Worm (Caenorhabditis elegans) whole organism, L1 larva: ENCODE results near the gene cyp-13A4.

Experiments used
- F16B12.6 ChIP-seq: fragments of 150-350 bp; optimal IDR thresholded peaks from 2 replicates; lab custom pipeline; 2014; ENCODE audit warnings: missing biosample characterization, missing genetic modification characterization
- aha-1 ChIP-seq: fragments of 150-350 bp; optimal IDR thresholded peaks from 2 replicates; lab custom pipeline; 2014; ENCODE audit warnings: missing biosample characterization, missing genetic modification characterization
- alr-1 ChIP-seq: fragments of 200-800 bp; sonication (Bioruptor generic); optimal IDR thresholded peaks from 2 replicates; lab custom pipeline; 2018; ENCODE audit warnings: borderline replicate concordance, mild to moderate bottlenecking, missing genetic modification characterization, missing compliant biosample characterization
- aly-2 ChIP-seq: fragments of 150-350 bp; optimal IDR thresholded peaks from 2 replicates; lab custom pipeline; 2014; ENCODE audit warnings: missing biosample characterization, missing genetic modification characterization
- ceh-8 ChIP-seq: fragments of 200-800 bp; sonication (Bioruptor generic); optimal IDR thresholded peaks from 2 replicates; lab custom pipeline; 2018; ENCODE audit warnings: mild to moderate bottlenecking, missing genetic modification characterization, moderate library complexity, missing compliant biosample characterization
- ceh-88 ChIP-seq: fragments of 200-800 bp; sonication (Bioruptor generic); IDR thresholded peaks from 2 replicates; pipeline ENCODE4 v1.3.6; 2022; ENCODE audit warnings: missing genetic modification characterization, missing compliant biosample characterization
- ces-1 ChIP-seq: fragments of 150-350 bp; optimal IDR thresholded peaks from 2 replicates; lab custom pipeline; 2014; ENCODE audit warnings: missing biosample characterization, missing genetic modification reagents, missing genetic modification characterization
- dsc-1 ChIP-seq: sonication (generic microtip); optimal IDR thresholded peaks from 2 replicates; lab custom pipeline; 2016; ENCODE audit warnings: mild to moderate bottlenecking, missing genetic modification characterization, missing compliant biosample characterization
- efl-1 ChIP-seq, 4 experiments: fragments of 150-350 bp; optimal IDR thresholded peaks in 3 of 4; peaks in 1 of 4; 1 replicate in 1 of 4; 2 replicates in 3 of 4; lab custom pipeline; 2014; ENCODE audit warnings: missing biosample characterization in 2 of 4, missing genetic modification characterization in 2 of 4, missing genetic modification reagents in 2 of 4
- efl-3 ChIP-seq: fragments of 200-800 bp; sonication (Bioruptor generic); optimal IDR thresholded peaks from 2 replicates; lab custom pipeline; 2018; ENCODE audit warnings: mild to moderate bottlenecking, missing genetic modification characterization, missing compliant biosample characterization
- egl-13 ChIP-seq: sonication (generic microtip); optimal IDR thresholded peaks from 2 replicates; lab custom pipeline; 2016; ENCODE audit warnings: missing genotype, missing genetic modification reagents, missing genetic modification characterization, missing compliant biosample characterization
- elt-2 ChIP-seq: sonication (generic microtip); optimal IDR thresholded peaks from 2 replicates; lab custom pipeline; 2016; ENCODE audit warnings: missing genetic modification characterization, mild to moderate bottlenecking, inconsistent platforms, missing compliant biosample characterization, missing genetic modification reagents
- elt-3 ChIP-seq, 6 experiments: fragments of 150-350 bp in 1 of 6; sonication (generic microtip); optimal IDR thresholded peaks; 2 replicates each; lab custom pipeline; 2017 to 2018; ENCODE audit warnings: missing biosample characterization in 6 of 6, missing genetic modification characterization in 6 of 6, inconsistent platforms in 1 of 6
- ets-5 ChIP-seq: fragments of 200-800 bp; sonication (Bioruptor generic); IDR thresholded peaks from 2 replicates; pipeline ENCODE4 v1.3.6; 2022; ENCODE audit warnings: missing genetic modification characterization, missing compliant biosample characterization
- fkh-10 ChIP-seq: sonication (generic microtip); optimal IDR thresholded peaks from 2 replicates; lab custom pipeline; 2017; ENCODE audit warnings: missing biosample characterization, missing genetic modification reagents, missing genetic modification characterization
- fos-1 ChIP-seq: fragments of 150-350 bp; optimal IDR thresholded peaks from 2 replicates; lab custom pipeline; 2014; ENCODE audit warnings: missing biosample characterization, missing genetic modification characterization
- hlh-17 ChIP-seq: fragments of 200-800 bp; sonication (Bioruptor generic); optimal IDR thresholded peaks from 2 replicates; lab custom pipeline; 2018; ENCODE audit warnings: missing genetic modification characterization, mild to moderate bottlenecking, missing compliant biosample characterization, moderate library complexity, borderline replicate concordance
- hlh-4 ChIP-seq: sonication (generic microtip); optimal IDR thresholded peaks from 2 replicates; lab custom pipeline; 2016; ENCODE audit warnings: mild to moderate bottlenecking, missing genetic modification characterization, missing compliant biosample characterization
- irx-1 ChIP-seq: sonication (generic microtip); optimal IDR thresholded peaks from 2 replicates; lab custom pipeline; 2016; ENCODE audit warnings: missing genetic modification characterization, missing compliant biosample characterization
- jun-1 ChIP-seq: fragments of 150-350 bp; optimal IDR thresholded peaks from 2 replicates; lab custom pipeline; 2014; ENCODE audit warnings: missing biosample characterization, missing genetic modification reagents, missing genetic modification characterization
- lin-13 ChIP-seq: fragments of 150-350 bp; optimal IDR thresholded peaks from 2 replicates; lab custom pipeline; 2014; ENCODE audit warnings: missing biosample characterization, missing genetic modification reagents, missing genetic modification characterization
- lin-14 ChIP-seq: fragments of 200-800 bp; sonication (Bioruptor generic); optimal IDR thresholded peaks from 2 replicates; lab custom pipeline; 2018; ENCODE audit warnings: mild to moderate bottlenecking, missing genetic modification characterization, moderate library complexity, missing compliant biosample characterization
- lin-15B ChIP-seq: fragments of 150-350 bp; sonication (generic microtip); optimal IDR thresholded peaks from 3 replicates; lab custom pipeline; 2014; ENCODE audit warnings: missing biosample characterization, missing genetic modification characterization
- lin-35 ChIP-seq, 2 experiments: fragments of 150-350 bp; optimal IDR thresholded peaks; 2 replicates each; lab custom pipeline; 2014; ENCODE audit warnings: missing biosample characterization in 2 of 2, missing genetic modification characterization in 2 of 2, missing genetic modification reagents in 2 of 2
- mdl-1 ChIP-seq, 2 experiments: fragments of 150-350 bp; optimal IDR thresholded peaks; 2 replicates each; lab custom pipeline; 2014 to 2017; ENCODE audit warnings: missing biosample characterization in 2 of 2, missing genetic modification characterization in 2 of 2, inconsistent platforms in 1 of 2
- mef-2 ChIP-seq: fragments of 150-350 bp; optimal IDR thresholded peaks from 2 replicates; lab custom pipeline; 2014; ENCODE audit warnings: missing biosample characterization, missing genetic modification characterization
- nhr-11 ChIP-seq: fragments of 150-350 bp; optimal IDR thresholded peaks from 2 replicates; lab custom pipeline; 2014; ENCODE audit warnings: missing biosample characterization, missing genetic modification characterization
- nhr-47 ChIP-seq: sonication (generic microtip); optimal IDR thresholded peaks from 2 replicates; lab custom pipeline; 2016; ENCODE audit warnings: mild to moderate bottlenecking, missing genetic modification characterization, moderate library complexity, missing compliant biosample characterization
- nhr-71 ChIP-seq: sonication (generic microtip); optimal IDR thresholded peaks from 2 replicates; lab custom pipeline; 2016; ENCODE audit warnings: mild to moderate bottlenecking, missing genetic modification characterization, moderate library complexity, missing compliant biosample characterization
- nhr-76 ChIP-seq: sonication (generic microtip); optimal IDR thresholded peaks from 2 replicates; lab custom pipeline; 2017; ENCODE audit warnings: missing biosample characterization, missing genetic modification characterization
- nhr-85 ChIP-seq: sonication (generic microtip); peaks from one replicate; lab custom pipeline; 2016; ENCODE audit warnings: missing genetic modification characterization, inconsistent platforms, missing compliant biosample characterization
- nhr-90 ChIP-seq: sonication (generic microtip); optimal IDR thresholded peaks from 2 replicates; lab custom pipeline; 2016; ENCODE audit warnings: mild to moderate bottlenecking, missing genetic modification characterization, missing compliant biosample characterization; ENCODE audit not compliant: poor library complexity
- pag-3 ChIP-seq: sonication (generic microtip); optimal IDR thresholded peaks from 2 replicates; lab custom pipeline; 2017; ENCODE audit warnings: missing genetic modification characterization, mild to moderate bottlenecking, missing compliant biosample characterization, antibody characterized with exemption, borderline replicate concordance; ENCODE audit not compliant: insufficient read depth
- skn-1 ChIP-seq: fragments of 150-350 bp; optimal IDR thresholded peaks from 2 replicates; lab custom pipeline; 2014; ENCODE audit warnings: missing biosample characterization, missing genetic modification characterization
- swsn-7 ChIP-seq: sonication (generic microtip); optimal IDR thresholded peaks from 2 replicates; lab custom pipeline; 2016; ENCODE audit warnings: missing genetic modification characterization, missing compliant biosample characterization
- unc-130 ChIP-seq: fragments of 150-350 bp; optimal IDR thresholded peaks from 2 replicates; lab custom pipeline; 2017; ENCODE audit warnings: missing biosample characterization, missing genetic modification characterization, inconsistent platforms
- unc-30 ChIP-seq: sonication (generic microtip); optimal IDR thresholded peaks from 2 replicates; lab custom pipeline; 2017; ENCODE audit warnings: missing biosample characterization, missing genetic modification characterization
- unc-86 ChIP-seq: sonication (generic microtip); optimal IDR thresholded peaks from 2 replicates; lab custom pipeline; 2016; ENCODE audit warnings: missing genetic modification characterization, missing compliant biosample characterization
- xbp-1 ChIP-seq: sonication (generic microtip); optimal IDR thresholded peaks from 2 replicates; lab custom pipeline; 2016; ENCODE audit warnings: missing genetic modification characterization, missing compliant biosample characterization
- zag-1 ChIP-seq: fragments of 150-350 bp; optimal IDR thresholded peaks from 2 replicates; lab custom pipeline; 2014; ENCODE audit warnings: missing biosample characterization, missing genetic modification characterization
- zip-4 ChIP-seq: fragments of 200-800 bp; sonication (Bioruptor generic); optimal IDR thresholded peaks from 2 replicates; lab custom pipeline; 2018; ENCODE audit warnings: mild to moderate bottlenecking, missing genetic modification characterization, moderate library complexity, missing compliant biosample characterization
- ztf-11 ChIP-seq, 2 experiments: sonication (generic microtip); optimal IDR thresholded peaks; 2 replicates each; lab custom pipeline; 2016 to 2017; ENCODE audit warnings: missing genetic modification characterization in 2 of 2, missing biosample characterization in 1 of 2, missing compliant biosample characterization in 1 of 2

The cyp-13A4 gene

DNA sequence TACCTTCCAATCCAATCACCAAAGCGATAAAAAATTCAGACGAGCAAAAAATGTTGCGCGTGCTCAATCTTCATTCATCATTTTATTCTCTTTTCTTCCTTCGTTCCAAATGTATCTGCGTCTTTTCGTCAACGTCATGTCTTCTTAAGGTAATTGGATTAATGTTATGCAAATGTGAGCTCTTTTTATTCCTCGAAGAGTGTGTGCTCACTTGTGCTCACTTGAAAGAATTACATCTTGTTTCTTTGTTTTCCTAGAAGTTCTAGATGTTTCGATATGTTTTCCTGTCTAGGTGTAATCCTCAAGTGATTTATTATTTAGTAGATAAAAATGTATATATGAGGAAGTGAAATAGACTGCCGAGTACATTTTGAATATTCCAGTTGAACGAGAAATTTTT is 42.1 kb downstream of the cyp-13A4 start:
- TF ChIP-seq lin-13 (no peak), F16B12.6 (no peak), nhr-71 (tag; lab: Kevin White, UChicago) (peak; percentile 35), lin-14 (peak; percentile 41), mdl-1 (tag; optimal IDR thresholded peaks at IDR 0.05; lab: Kevin White, UChicago) (no peak), hlh-17 (no peak), alr-1 (tag; lab: Kevin White, UChicago) (no peak), ets-5 (GFP tag; lab: Robert Waterston, UW) (no peak), elt-3 (tag; optimal IDR thresholded peaks at IDR 0.05; lab: Kevin White, UChicago) (no peak), ceh-88 (GFP tag; lab: Robert Waterston, UW) (no peak), jun-1 (tag; lab: Kevin White, UChicago) (no peak), lin-15B (tag; lab: Kevin White, UChicago) (no peak), aly-2 (tag; lab: Kevin White, UChicago) (no peak), nhr-85 (tag; lab: Kevin White, UChicago) (no peak), fkh-10 (GFP tag; lab: Kevin White, UChicago) (no peak), zip-4 (no peak), mef-2 (tag; lab: Kevin White, UChicago) (no peak), ceh-8 (no peak), unc-30 (no peak), skn-1 (tag; lab: Kevin White, UChicago) (no peak), efl-3 (GFP tag; lab: Kevin White, UChicago) (no peak), nhr-47 (peak; percentile 11), efl-1 (optimal IDR thresholded peaks at IDR 0.05; lab: Kevin White, UChicago) (no peak), efl-1 (GFP tag; optimal IDR thresholded peaks at IDR 0.05 in 1 of 2; lab: Kevin White, UChicago) (no peak), pag-3 (tag; lab: Kevin White, UChicago) (no peak), unc-86 (tag; lab: Kevin White, UChicago) (peak; percentile 64), xbp-1 (tag; lab: Kevin White, UChicago) (no peak), hlh-4 (no peak), irx-1 (tag; lab: Kevin White, UChicago) (no peak), lin-35 (GFP tag; optimal IDR thresholded peaks at IDR 0.05; lab: Kevin White, UChicago) (no peak), zag-1 (tag; lab: Kevin White, UChicago) (no peak), nhr-76 (tag; lab: Kevin White, UChicago) (no peak), unc-130 (no peak), swsn-7 (tag; lab: Kevin White, UChicago) (no peak), nhr-90 (no peak), egl-13 (tag; lab: Kevin White, UChicago) (peak; percentile 19), dsc-1 (tag; lab: Kevin White, UChicago) (peak; percentile 92), ces-1 (GFP tag; lab: Kevin White, UChicago) (no peak), ztf-11 (tag; optimal IDR thresholded peaks at IDR 0.05; lab: Kevin White, UChicago) (no peak), fos-1 (no peak), nhr-11 (tag; lab: Kevin White, UChicago) (no peak)

DNA sequence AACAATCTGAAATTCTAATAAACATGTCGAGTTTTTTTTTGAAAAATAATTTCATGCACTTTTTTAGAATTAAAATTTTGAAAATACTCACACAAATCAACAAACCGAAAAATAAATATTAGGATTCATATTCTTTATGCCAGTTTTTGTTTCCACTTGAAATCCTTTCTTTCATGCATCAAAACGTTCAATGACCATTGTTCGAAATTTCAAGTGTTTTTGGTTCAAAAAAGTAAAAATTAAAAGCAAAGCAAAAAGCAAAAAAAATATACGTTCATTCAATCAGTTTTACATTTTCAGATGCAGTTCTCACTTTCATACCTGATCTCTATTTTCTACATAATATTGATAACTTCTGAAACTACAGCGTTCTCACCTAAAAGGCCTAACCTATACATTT is 43.8 kb downstream of the cyp-13A4 start, which contains the start of gene ZK1321.1:
Gene ZK1321.1, plus strand, starts transcription at position 301 of the 400 bp plus-strand sequence.
- no peak for TF ChIP-seq nhr-11 (tag; lab: Kevin White, UChicago)
- TF ChIP-seq efl-1 (optimal IDR thresholded peaks at IDR 0.05; lab: Kevin White, UChicago) = no peak
- peak in 1 of 2 experiments; percentile 13 for TF ChIP-seq efl-1 (GFP tag; optimal IDR thresholded peaks at IDR 0.05 in 1 of 2; lab: Kevin White, UChicago)
- no peak for TF ChIP-seq nhr-76 (tag; lab: Kevin White, UChicago)
- no peak for TF ChIP-seq elt-2 (tag; lab: Kevin White, UChicago)
- no peak for TF ChIP-seq aha-1
